Worm (Caenorhabditis elegans) whole organism, L1 larva: ENCODE measurements around the gene gldi-10.

Experiments
- C04F5.9 ChIP-seq: sonication (generic microtip); optimal IDR thresholded peaks from 2 replicates; lab custom pipeline; 2016; ENCODE audit warnings: missing genetic modification characterization, missing compliant biosample characterization
- C16A3.4 ChIP-seq: fragments of 150-350 bp; optimal IDR thresholded peaks from 2 replicates; lab custom pipeline; 2014; ENCODE audit warnings: missing biosample characterization, missing genetic modification characterization
- C34B4.2 ChIP-seq: sonication (generic microtip); optimal IDR thresholded peaks from 2 replicates; lab custom pipeline; 2017; ENCODE audit warnings: mild to moderate bottlenecking, missing genetic modification characterization, missing compliant biosample characterization
- F16B12.6 ChIP-seq: fragments of 150-350 bp; optimal IDR thresholded peaks from 2 replicates; lab custom pipeline; 2014; ENCODE audit warnings: missing biosample characterization, missing genetic modification characterization
- aha-1 ChIP-seq: fragments of 150-350 bp; optimal IDR thresholded peaks from 2 replicates; lab custom pipeline; 2014; ENCODE audit warnings: missing biosample characterization, missing genetic modification characterization
- alr-1 ChIP-seq: fragments of 200-800 bp; sonication (Bioruptor generic); optimal IDR thresholded peaks from 2 replicates; lab custom pipeline; 2018; ENCODE audit warnings: borderline replicate concordance, mild to moderate bottlenecking, missing genetic modification characterization, missing compliant biosample characterization
- ama-1 ChIP-seq: fragments of 150-350 bp; optimal IDR thresholded peaks from 2 replicates; lab custom pipeline; 2014
- ceh-63 ChIP-seq: fragments of 200-800 bp; sonication (Bioruptor generic); optimal IDR thresholded peaks from 2 replicates; lab custom pipeline; 2018; ENCODE audit warnings: mild to moderate bottlenecking, missing genetic modification characterization, missing compliant biosample characterization
- ceh-88 ChIP-seq: fragments of 200-800 bp; sonication (Bioruptor generic); IDR thresholded peaks from 2 replicates; pipeline ENCODE4 v1.3.6; 2022; ENCODE audit warnings: missing genetic modification characterization, missing compliant biosample characterization
- ceh-90 ChIP-seq: sonication (generic microtip); optimal IDR thresholded peaks from 2 replicates; lab custom pipeline; 2016; ENCODE audit warnings: missing genetic modification characterization, missing compliant biosample characterization
- dsc-1 ChIP-seq: sonication (generic microtip); optimal IDR thresholded peaks from 2 replicates; lab custom pipeline; 2016; ENCODE audit warnings: mild to moderate bottlenecking, missing genetic modification characterization, missing compliant biosample characterization
- efl-3 ChIP-seq: fragments of 200-800 bp; sonication (Bioruptor generic); optimal IDR thresholded peaks from 2 replicates; lab custom pipeline; 2018; ENCODE audit warnings: mild to moderate bottlenecking, missing genetic modification characterization, missing compliant biosample characterization
- egl-13 ChIP-seq: sonication (generic microtip); optimal IDR thresholded peaks from 2 replicates; lab custom pipeline; 2016; ENCODE audit warnings: missing genotype, missing genetic modification reagents, missing genetic modification characterization, missing compliant biosample characterization
- egl-27 ChIP-seq, 2 experiments: fragments of 150-350 bp in 1 of 2; sonication (generic microtip); optimal IDR thresholded peaks; 3 replicates each; lab custom pipeline; 2017 to 2018; ENCODE audit warnings: missing biosample characterization in 2 of 2, missing genetic modification characterization in 2 of 2, missing genetic modification reagents in 2 of 2
- elt-2 ChIP-seq: sonication (generic microtip); optimal IDR thresholded peaks from 2 replicates; lab custom pipeline; 2016; ENCODE audit warnings: missing genetic modification characterization, mild to moderate bottlenecking, inconsistent platforms, missing compliant biosample characterization, missing genetic modification reagents
- ets-5 ChIP-seq: fragments of 200-800 bp; sonication (Bioruptor generic); IDR thresholded peaks from 2 replicates; pipeline ENCODE4 v1.3.6; 2022; ENCODE audit warnings: missing genetic modification characterization, missing compliant biosample characterization
- fkh-10 ChIP-seq: sonication (generic microtip); optimal IDR thresholded peaks from 2 replicates; lab custom pipeline; 2017; ENCODE audit warnings: missing biosample characterization, missing genetic modification reagents, missing genetic modification characterization
- fkh-4 ChIP-seq: sonication (generic microtip); optimal IDR thresholded peaks from 2 replicates; lab custom pipeline; 2016; ENCODE audit warnings: missing compliant biosample characterization, missing genetic modification characterization, borderline replicate concordance
- fos-1 ChIP-seq: fragments of 150-350 bp; optimal IDR thresholded peaks from 2 replicates; lab custom pipeline; 2014; ENCODE audit warnings: missing biosample characterization, missing genetic modification characterization
- grh-1 ChIP-seq: fragments of 200-800 bp; sonication (Bioruptor generic); IDR thresholded peaks from 2 replicates; pipeline ENCODE4 v1.3.6; 2022; ENCODE audit warnings: missing genetic modification reagents, missing genetic modification characterization, missing compliant biosample characterization
- hlh-17 ChIP-seq: fragments of 200-800 bp; sonication (Bioruptor generic); optimal IDR thresholded peaks from 2 replicates; lab custom pipeline; 2018; ENCODE audit warnings: missing genetic modification characterization, mild to moderate bottlenecking, missing compliant biosample characterization, moderate library complexity, borderline replicate concordance
- hlh-4 ChIP-seq: sonication (generic microtip); optimal IDR thresholded peaks from 2 replicates; lab custom pipeline; 2016; ENCODE audit warnings: mild to moderate bottlenecking, missing genetic modification characterization, missing compliant biosample characterization
- hpl-2 ChIP-seq: fragments of 150-350 bp; optimal IDR thresholded peaks from 2 replicates; lab custom pipeline; 2014; ENCODE audit warnings: missing biosample characterization, missing genetic modification reagents, missing genetic modification characterization
- jun-1 ChIP-seq: fragments of 150-350 bp; optimal IDR thresholded peaks from 2 replicates; lab custom pipeline; 2014; ENCODE audit warnings: missing biosample characterization, missing genetic modification reagents, missing genetic modification characterization
- lin-13 ChIP-seq: fragments of 150-350 bp; optimal IDR thresholded peaks from 2 replicates; lab custom pipeline; 2014; ENCODE audit warnings: missing biosample characterization, missing genetic modification reagents, missing genetic modification characterization
- lin-15B ChIP-seq: fragments of 150-350 bp; sonication (generic microtip); optimal IDR thresholded peaks from 3 replicates; lab custom pipeline; 2014; ENCODE audit warnings: missing biosample characterization, missing genetic modification characterization
- lin-35 ChIP-seq, 2 experiments: fragments of 150-350 bp; optimal IDR thresholded peaks; 2 replicates each; lab custom pipeline; 2014; ENCODE audit warnings: missing biosample characterization in 2 of 2, missing genetic modification characterization in 2 of 2, missing genetic modification reagents in 2 of 2
- lin-39 ChIP-seq: fragments of 150-350 bp; optimal IDR thresholded peaks from 2 replicates; lab custom pipeline; 2014; ENCODE audit warnings: missing biosample characterization, missing genetic modification reagents, missing genetic modification characterization
- lsy-2 ChIP-seq, 2 experiments: fragments of 150-350 bp; optimal IDR thresholded peaks; 2 replicates each; lab custom pipeline; 2014; ENCODE audit warnings: missing biosample characterization in 2 of 2, missing genetic modification characterization in 2 of 2
- mab-9 ChIP-seq: fragments of 200-800 bp; sonication (Bioruptor generic); IDR thresholded peaks from 2 replicates; pipeline ENCODE4 v1.3.6; 2022; ENCODE audit warnings: missing genetic modification reagents, missing genetic modification characterization, missing compliant biosample characterization
- mdl-1 ChIP-seq, 2 experiments: fragments of 150-350 bp; optimal IDR thresholded peaks; 2 replicates each; lab custom pipeline; 2014 to 2017; ENCODE audit warnings: missing biosample characterization in 2 of 2, missing genetic modification characterization in 2 of 2, inconsistent platforms in 1 of 2
- nhr-19 ChIP-seq: fragments of 200-800 bp; sonication (Bioruptor generic); conservative IDR thresholded peaks from 2 replicates; pipeline ENCODE4 v1.3.6; 2022; ENCODE audit warnings: missing genetic modification characterization, missing compliant biosample characterization
- nhr-237 ChIP-seq: fragments of 150-350 bp; optimal IDR thresholded peaks from 2 replicates; lab custom pipeline; 2014; ENCODE audit warnings: missing biosample characterization, missing genetic modification characterization
- nhr-47 ChIP-seq: sonication (generic microtip); optimal IDR thresholded peaks from 2 replicates; lab custom pipeline; 2016; ENCODE audit warnings: mild to moderate bottlenecking, missing genetic modification characterization, moderate library complexity, missing compliant biosample characterization
- nhr-76 ChIP-seq: sonication (generic microtip); optimal IDR thresholded peaks from 2 replicates; lab custom pipeline; 2017; ENCODE audit warnings: missing biosample characterization, missing genetic modification characterization
- nhr-84 ChIP-seq: sonication (generic microtip); optimal IDR thresholded peaks from 2 replicates; lab custom pipeline; 2017; ENCODE audit warnings: missing biosample characterization, missing genetic modification characterization
- pag-3 ChIP-seq: sonication (generic microtip); optimal IDR thresholded peaks from 2 replicates; lab custom pipeline; 2017; ENCODE audit warnings: missing genetic modification characterization, mild to moderate bottlenecking, missing compliant biosample characterization, antibody characterized with exemption, borderline replicate concordance; ENCODE audit not compliant: insufficient read depth
- pax-3 ChIP-seq: fragments of 200-800 bp; sonication (Bioruptor generic); optimal IDR thresholded peaks from 2 replicates; lab custom pipeline; 2018; ENCODE audit warnings: mild to moderate bottlenecking, missing genetic modification characterization, moderate library complexity, missing compliant biosample characterization
- pqm-1 ChIP-seq: sonication (generic microtip); optimal IDR thresholded peaks from 3 replicates; lab custom pipeline; 2017; ENCODE audit warnings: missing biosample characterization, missing genetic modification characterization
- rnt-1 ChIP-seq: sonication (generic microtip); optimal IDR thresholded peaks from 2 replicates; lab custom pipeline; 2016; ENCODE audit warnings: mild to moderate bottlenecking, missing genetic modification characterization, moderate library complexity, missing compliant biosample characterization
- skn-1 ChIP-seq: fragments of 150-350 bp; optimal IDR thresholded peaks from 2 replicates; lab custom pipeline; 2014; ENCODE audit warnings: missing biosample characterization, missing genetic modification characterization
- snpc-4 ChIP-seq: fragments of 150-350 bp; optimal IDR thresholded peaks from 2 replicates; lab custom pipeline; 2014; ENCODE audit warnings: missing biosample characterization, missing genetic modification characterization
- snu-23 ChIP-seq: sonication (generic microtip); optimal IDR thresholded peaks from 2 replicates; lab custom pipeline; 2016; ENCODE audit warnings: missing genetic modification characterization, missing compliant biosample characterization
- sox-4 ChIP-seq: sonication (generic microtip); optimal IDR thresholded peaks from 2 replicates; lab custom pipeline; 2016; ENCODE audit warnings: missing genetic modification characterization, missing compliant biosample characterization
- tbx-2 ChIP-seq: sonication (generic microtip); optimal IDR thresholded peaks from 2 replicates; lab custom pipeline; 2016; ENCODE audit warnings: missing genetic modification characterization, missing compliant biosample characterization
- tlp-1 ChIP-seq: fragments of 150-350 bp; optimal IDR thresholded peaks from 2 replicates; lab custom pipeline; 2014; ENCODE audit warnings: missing biosample characterization, missing genetic modification characterization
- unc-30 ChIP-seq: sonication (generic microtip); optimal IDR thresholded peaks from 2 replicates; lab custom pipeline; 2017; ENCODE audit warnings: missing biosample characterization, missing genetic modification characterization
- unc-62 ChIP-seq: fragments of 150-350 bp; optimal IDR thresholded peaks from 2 replicates; lab custom pipeline; 2014; ENCODE audit warnings: missing biosample characterization, missing genetic modification reagents, missing genetic modification characterization
- unc-98 ChIP-seq: fragments of 200-800 bp; sonication (Bioruptor generic); IDR thresholded peaks from 2 replicates; pipeline ENCODE4 v1.3.6; 2022; ENCODE audit warnings: missing genetic modification characterization, missing compliant biosample characterization
- vab-15 ChIP-seq: sonication (generic microtip); optimal IDR thresholded peaks from 2 replicates; lab custom pipeline; 2017; ENCODE audit warnings: missing genotype, mild to moderate bottlenecking, missing genetic modification characterization, missing compliant biosample characterization
- zip-4 ChIP-seq: fragments of 200-800 bp; sonication (Bioruptor generic); optimal IDR thresholded peaks from 2 replicates; lab custom pipeline; 2018; ENCODE audit warnings: mild to moderate bottlenecking, missing genetic modification characterization, moderate library complexity, missing compliant biosample characterization
- ztf-11 ChIP-seq, 2 experiments: sonication (generic microtip); optimal IDR thresholded peaks; 2 replicates each; lab custom pipeline; 2016 to 2017; ENCODE audit warnings: missing genetic modification characterization in 2 of 2, missing biosample characterization in 1 of 2, missing compliant biosample characterization in 1 of 2

gldi-10 gene

ce11 chrIV:9146819-9147518, 47.9 kb downstream of the gldi-10 start, which contains the start of the genes rpb-12 and aly-2 (continued):
- no peak for TF ChIP-seq pax-3 (tag; lab: Kevin White, UChicago)
- no peak for TF ChIP-seq efl-3 (GFP tag; lab: Kevin White, UChicago)
- TF ChIP-seq egl-27 (tag; optimal IDR thresholded peaks at IDR 0.05; lab: Kevin White, UChicago): no peak
- TF ChIP-seq jun-1 (tag; lab: Kevin White, UChicago): peak; percentile 57
- no peak for TF ChIP-seq tlp-1 (tag; lab: Kevin White, UChicago)
- TF ChIP-seq F16B12.6 (tag; lab: Kevin White, UChicago): peak; percentile 39
- TF ChIP-seq nhr-47 (tag; lab: Kevin White, UChicago): no peak
- TF ChIP-seq rnt-1 (tag; lab: Kevin White, UChicago): peak; percentile 78
- no peak for TF ChIP-seq ama-1 (lab: Kevin White, UChicago)
- TF ChIP-seq alr-1 (tag; lab: Kevin White, UChicago): no peak
- no peak for TF ChIP-seq fos-1 (tag; lab: Kevin White, UChicago)
- no peak for TF ChIP-seq ceh-90 (tag; lab: Kevin White, UChicago)
- TF ChIP-seq sox-4 (tag; lab: Kevin White, UChicago): no peak
- no peak for TF ChIP-seq nhr-237 (tag; lab: Kevin White, UChicago)
- TF ChIP-seq ceh-63 (GFP tag; lab: Kevin White, UChicago): no peak
- TF ChIP-seq nhr-76 (tag; lab: Kevin White, UChicago): no peak
- TF ChIP-seq C16A3.4: no peak
- TF ChIP-seq lin-35 (GFP tag; optimal IDR thresholded peaks at IDR 0.05; lab: Kevin White, UChicago): peak; percentile 78 to 88
- no peak for TF ChIP-seq fkh-10 (GFP tag; lab: Kevin White, UChicago)
- TF ChIP-seq hlh-17: no peak
- no peak for TF ChIP-seq ztf-11 (tag; optimal IDR thresholded peaks at IDR 0.05; lab: Kevin White, UChicago)
- TF ChIP-seq unc-62 (GFP tag; lab: Kevin White, UChicago): no peak
- no peak for TF ChIP-seq lin-39
- TF ChIP-seq snpc-4 (tag; lab: Kevin White, UChicago): no peak
- TF ChIP-seq pqm-1 (tag; lab: Kevin White, UChicago): no peak
- TF ChIP-seq egl-13 (tag; lab: Kevin White, UChicago): no peak
- TF ChIP-seq lin-15B: peak; percentile 75
- no peak; the same call in 1 of the 2 replicates for TF ChIP-seq nhr-19 (GFP tag; lab: Robert Waterston, UW)
- no peak for TF ChIP-seq hlh-4 (tag; lab: Kevin White, UChicago)
- TF ChIP-seq nhr-84 (tag; lab: Kevin White, UChicago): no peak
- peak; percentile 74 for TF ChIP-seq snu-23
- TF ChIP-seq skn-1: peak; percentile 59
- TF ChIP-seq aha-1 (tag; lab: Kevin White, UChicago): no peak
- no peak for TF ChIP-seq unc-98 (GFP tag; lab: Robert Waterston, UW)
- peak; percentile 30 for TF ChIP-seq lin-13 (GFP tag; lab: Kevin White, UChicago)
- TF ChIP-seq mab-9 (GFP tag; lab: Robert Waterston, UW): no peak
- TF ChIP-seq lsy-2 (tag; optimal IDR thresholded peaks at IDR 0.05; lab: Kevin White, UChicago): peak; percentile 62 to 76
- peak in 1 of 2 experiments; percentile 28 for TF ChIP-seq mdl-1 (tag; optimal IDR thresholded peaks at IDR 0.05; lab: Kevin White, UChicago)
- TF ChIP-seq C34B4.2: no peak
- TF ChIP-seq vab-15 (tag; lab: Kevin White, UChicago): no peak
- no peak for TF ChIP-seq unc-30 (tag; lab: Kevin White, UChicago)
- no peak for TF ChIP-seq grh-1 (GFP tag; lab: Robert Waterston, UW)
- no peak for TF ChIP-seq C04F5.9 (tag; lab: Kevin White, UChicago)
- TF ChIP-seq ets-5 (GFP tag; lab: Robert Waterston, UW): no peak
- TF ChIP-seq hpl-2 (GFP tag; lab: Kevin White, UChicago): no peak
- TF ChIP-seq zip-4 (GFP tag; lab: Kevin White, UChicago): peak; percentile 8
- no peak for TF ChIP-seq elt-2 (tag; lab: Kevin White, UChicago)
- TF ChIP-seq tbx-2 (tag; lab: Kevin White, UChicago): peak; percentile 62
- no peak for TF ChIP-seq ceh-88 (GFP tag; lab: Robert Waterston, UW)
- TF ChIP-seq dsc-1 (tag; lab: Kevin White, UChicago): peak; percentile 3
- no peak for TF ChIP-seq pag-3 (tag; lab: Kevin White, UChicago)
- TF ChIP-seq fkh-4: no peak
